Worm (Caenorhabditis elegans): ENCODE data around the gene fipp-1.

fipp-1 gene

ce11 chrV:4360018-4360417, 11.6 kb upstream of the fipp-1 start:
- no peak for TF ChIP-seq F13C5.2 (tag; optimal IDR thresholded peaks at IDR 0.05)
- TF ChIP-seq hmg-4 (GFP tag; optimal IDR thresholded peaks at IDR 0.05) = no peak
- no peak for TF ChIP-seq hnd-1 (tag; optimal IDR thresholded peaks at IDR 0.05)

DNA sequence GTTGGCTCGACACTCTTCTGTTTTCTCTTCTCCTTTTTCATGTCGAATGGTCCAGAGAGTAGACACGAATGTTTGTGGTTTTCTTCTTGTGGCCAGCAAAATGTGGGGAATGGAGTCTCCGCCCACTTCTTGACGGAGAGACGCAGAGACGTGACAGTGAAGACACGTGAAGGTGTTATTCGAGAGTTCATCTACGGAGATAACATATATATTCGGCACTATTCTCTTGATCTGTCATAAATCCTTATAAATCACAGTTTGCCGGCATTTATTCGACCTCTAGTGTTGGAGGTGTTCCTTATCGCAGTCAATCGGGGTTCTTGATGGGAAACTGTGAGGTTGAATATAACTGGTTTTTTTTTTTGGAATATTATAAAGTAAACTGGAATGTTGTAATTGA, 10.1 kb upstream of the fipp-1 start, which contains the start of gene F32D1.3:
TSS of gene F32D1.3 (minus strand) at position 65 of the 400 bp plus-strand sequence.
- TF ChIP-seq ets-7 (tag; optimal IDR thresholded peaks at IDR 0.05) = no peak
- no peak for TF ChIP-seq aly-1 (tag; optimal IDR thresholded peaks at IDR 0.05)
- no peak for TF ChIP-seq B0310.2 (tag; optimal IDR thresholded peaks at IDR 0.05)

- TF ChIP-seq aly-1 (tag; optimal IDR thresholded peaks at IDR 0.05) (no peak), ets-7 (tag; optimal IDR thresholded peaks at IDR 0.05) (no peak), F13C5.2 (tag; optimal IDR thresholded peaks at IDR 0.05) (no peak), hnd-1 (tag; optimal IDR thresholded peaks at IDR 0.05) (no peak), ceh-13 (GFP tag; optimal IDR thresholded peaks at IDR 0.05) (no peak), ama-1 (optimal IDR thresholded peaks at IDR 0.05) (no peak), flt-1 (GFP tag; IDR thresholded peaks at IDR 0.05) (no peak), hmbx-1 (tag; optimal IDR thresholded peaks at IDR 0.05) (no peak), tra-4 (tag; optimal IDR thresholded peaks at IDR 0.05) (no peak), scrt-1 (GFP tag; IDR thresholded peaks at IDR 0.05) (no peak), tbx-37 (GFP tag; conservative IDR thresholded peaks at IDR 0.05) (no peak), B0310.2 (tag; optimal IDR thresholded peaks at IDR 0.05) (no peak), hmg-4 (GFP tag; optimal IDR thresholded peaks at IDR 0.05) (no peak), pes-1 (GFP tag; IDR thresholded peaks at IDR 0.05) (no peak), tbx-11 (GFP tag; IDR thresholded peaks at IDR 0.05) (no peak), sea-1 (GFP tag; conservative IDR thresholded peaks at IDR 0.05) (no peak), ceh-36 (tag; optimal IDR thresholded peaks at IDR 0.05) (no peak)
Measured at ce11 chrV:4364517-4364916, 7.1 kb upstream of the fipp-1 start, which contains the start of gene grl-13. Gene grl-13 (minus strand): TSS chrV:4364617.

DNA sequence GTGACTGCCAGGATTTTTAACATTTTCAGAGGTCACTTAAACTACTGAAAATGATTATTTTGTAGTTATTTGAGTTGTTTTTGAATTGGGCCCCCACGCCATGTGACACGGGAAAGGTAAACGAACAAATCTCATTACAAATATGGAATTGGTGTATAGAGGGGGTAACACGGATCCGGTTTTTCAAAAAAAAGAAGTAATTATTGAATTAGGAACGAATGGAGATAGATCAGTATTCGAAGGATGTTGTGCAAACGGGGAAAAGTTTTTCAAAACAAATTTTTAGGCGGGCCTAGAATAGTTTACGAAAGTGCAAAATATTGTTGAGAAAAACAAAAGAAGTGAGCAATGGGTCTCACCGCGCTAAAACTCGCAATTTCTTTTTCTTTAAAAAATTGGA, 5.2 kb upstream of the fipp-1 start, which contains the start of gene F32D1.11:
TSS of gene F32D1.11 (minus strand) at position 101 of the 400 bp plus-strand sequence.
- TF ChIP-seq ets-7 (tag; optimal IDR thresholded peaks at IDR 0.05) = no peak
- TF ChIP-seq ceh-13 (GFP tag; optimal IDR thresholded peaks at IDR 0.05) = no peak
- no peak for TF ChIP-seq pes-1 (GFP tag; IDR thresholded peaks at IDR 0.05)
- no peak for TF ChIP-seq hnd-1 (tag; optimal IDR thresholded peaks at IDR 0.05)
- no peak for TF ChIP-seq tra-4 (tag; optimal IDR thresholded peaks at IDR 0.05)
- no peak for TF ChIP-seq hmbx-1 (tag; optimal IDR thresholded peaks at IDR 0.05)
- TF ChIP-seq hmg-4 (GFP tag; optimal IDR thresholded peaks at IDR 0.05) = no peak
- TF ChIP-seq ceh-36 (tag; optimal IDR thresholded peaks at IDR 0.05) = no peak
- TF ChIP-seq flt-1 (GFP tag; IDR thresholded peaks at IDR 0.05) = no peak
- no peak for TF ChIP-seq aly-1 (tag; optimal IDR thresholded peaks at IDR 0.05)
- no peak for TF ChIP-seq ama-1 (optimal IDR thresholded peaks at IDR 0.05)
- no peak for TF ChIP-seq tbx-37 (GFP tag; conservative IDR thresholded peaks at IDR 0.05)

DNA sequence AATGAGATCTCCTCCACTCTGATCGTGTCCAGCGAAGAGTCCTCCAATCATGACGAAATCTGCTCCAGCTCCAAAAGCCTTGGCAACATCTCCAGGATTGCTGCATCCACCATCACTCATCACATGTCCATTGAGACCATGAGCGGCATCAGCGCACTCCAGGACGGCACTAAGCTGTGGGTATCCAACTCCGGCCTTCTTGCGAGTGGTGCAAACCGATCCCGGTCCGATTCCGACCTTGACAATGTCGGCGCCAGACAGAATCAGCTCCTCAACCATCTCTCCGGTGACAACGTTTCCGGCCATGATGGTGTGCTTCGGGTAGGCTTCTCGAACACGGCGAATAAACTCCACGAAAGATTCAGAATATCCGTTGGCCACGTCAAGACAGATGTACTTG, 1.1 kb upstream of the fipp-1 start:
- TF ChIP-seq ama-1 (optimal IDR thresholded peaks at IDR 0.05) (no peak), tbx-37 (GFP tag; conservative IDR thresholded peaks at IDR 0.05) (no peak), B0310.2 (tag; optimal IDR thresholded peaks at IDR 0.05) (no peak), hmg-4 (GFP tag; optimal IDR thresholded peaks at IDR 0.05) (no peak), F13C5.2 (tag; optimal IDR thresholded peaks at IDR 0.05) (no peak), flt-1 (GFP tag; IDR thresholded peaks at IDR 0.05) (no peak), hnd-1 (tag; optimal IDR thresholded peaks at IDR 0.05) (no peak), scrt-1 (GFP tag; IDR thresholded peaks at IDR 0.05) (no peak), tra-4 (tag; optimal IDR thresholded peaks at IDR 0.05) (no peak), ets-7 (tag; optimal IDR thresholded peaks at IDR 0.05) (no peak), ceh-13 (GFP tag; optimal IDR thresholded peaks at IDR 0.05) (no peak), tbx-11 (GFP tag; IDR thresholded peaks at IDR 0.05) (no peak), hmbx-1 (tag; optimal IDR thresholded peaks at IDR 0.05) (no peak)

DNA sequence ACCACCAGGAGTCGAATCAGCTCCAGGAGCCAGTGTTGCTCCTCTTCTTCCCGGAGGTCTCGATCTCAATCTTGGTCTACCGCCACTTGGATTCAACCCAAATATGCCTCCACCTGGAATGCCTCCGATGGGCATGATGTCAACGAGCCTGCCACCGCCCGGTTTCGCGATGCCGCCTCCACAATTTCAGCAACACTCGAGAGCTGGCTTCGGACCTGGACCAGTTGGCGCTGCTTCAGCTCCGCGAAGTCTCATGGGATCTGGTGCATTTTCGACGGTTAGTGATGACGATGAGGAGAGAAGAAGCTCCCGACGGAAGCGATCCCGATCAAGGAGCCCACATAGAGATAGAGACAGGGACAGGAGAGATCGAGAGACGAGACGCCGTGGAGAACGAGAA, 1.4 kb downstream of the fipp-1 start:
- TF ChIP-seq sea-1 (GFP tag; conservative IDR thresholded peaks at IDR 0.05) = no peak
- TF ChIP-seq scrt-1 (GFP tag; IDR thresholded peaks at IDR 0.05) = no peak
- TF ChIP-seq tbx-11 (GFP tag; IDR thresholded peaks at IDR 0.05) = no peak
- no peak for TF ChIP-seq ceh-13 (GFP tag; optimal IDR thresholded peaks at IDR 0.05)
- TF ChIP-seq ceh-36 (tag; optimal IDR thresholded peaks at IDR 0.05) = no peak
- TF ChIP-seq ets-7 (tag; optimal IDR thresholded peaks at IDR 0.05) = no peak
- TF ChIP-seq hnd-1 (tag; optimal IDR thresholded peaks at IDR 0.05) = no peak
- TF ChIP-seq pes-1 (GFP tag; IDR thresholded peaks at IDR 0.05) = no peak
- no peak for TF ChIP-seq tra-4 (tag; optimal IDR thresholded peaks at IDR 0.05)
- no peak for TF ChIP-seq hmg-4 (GFP tag; optimal IDR thresholded peaks at IDR 0.05)
- TF ChIP-seq ama-1 (optimal IDR thresholded peaks at IDR 0.05) = no peak
- no peak for TF ChIP-seq B0310.2 (tag; optimal IDR thresholded peaks at IDR 0.05)
- no peak for TF ChIP-seq flt-1 (GFP tag; IDR thresholded peaks at IDR 0.05)
- TF ChIP-seq hmbx-1 (tag; optimal IDR thresholded peaks at IDR 0.05) = no peak
- TF ChIP-seq tbx-37 (GFP tag; conservative IDR thresholded peaks at IDR 0.05) = no peak
- no peak for TF ChIP-seq aly-1 (tag; optimal IDR thresholded peaks at IDR 0.05)
- TF ChIP-seq F13C5.2 (tag; optimal IDR thresholded peaks at IDR 0.05) = no peak

DNA sequence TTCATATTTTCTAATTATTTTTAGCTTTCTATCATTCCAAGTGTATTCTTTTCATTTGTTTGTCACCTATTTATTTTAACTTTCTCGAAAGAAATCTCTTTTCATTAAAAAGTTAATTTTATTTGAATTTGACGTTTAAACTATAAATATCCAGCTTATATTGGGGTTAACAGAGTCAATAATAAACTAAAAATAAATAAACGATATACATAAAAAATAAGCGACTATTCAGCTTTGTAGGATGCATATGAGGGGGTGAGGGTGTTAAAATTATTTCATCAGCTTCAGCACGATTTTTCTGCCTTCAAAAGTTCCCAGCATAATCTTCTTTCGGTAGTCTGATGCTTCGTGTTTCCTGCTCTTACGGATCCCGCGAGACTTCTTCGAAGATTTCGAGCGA, 2.0 kb downstream of the fipp-1 start:
- TF ChIP-seq B0310.2 (tag; optimal IDR thresholded peaks at IDR 0.05) = no peak
- TF ChIP-seq pes-1 (GFP tag; IDR thresholded peaks at IDR 0.05) = no peak
- no peak for TF ChIP-seq tra-4 (tag; optimal IDR thresholded peaks at IDR 0.05)

- no peak for TF ChIP-seq F13C5.2 (tag; optimal IDR thresholded peaks at IDR 0.05)
- no peak for TF ChIP-seq pes-1 (GFP tag; IDR thresholded peaks at IDR 0.05)
- TF ChIP-seq ama-1 (optimal IDR thresholded peaks at IDR 0.05) = no peak
- TF ChIP-seq aly-1 (tag; optimal IDR thresholded peaks at IDR 0.05) = no peak
- no peak for TF ChIP-seq scrt-1 (GFP tag; IDR thresholded peaks at IDR 0.05)
- no peak for TF ChIP-seq sea-1 (GFP tag; conservative IDR thresholded peaks at IDR 0.05)
- no peak for TF ChIP-seq hnd-1 (tag; optimal IDR thresholded peaks at IDR 0.05)
- no peak for TF ChIP-seq tra-4 (tag; optimal IDR thresholded peaks at IDR 0.05)
- TF ChIP-seq hmg-4 (GFP tag; optimal IDR thresholded peaks at IDR 0.05) = no peak
- no peak for TF ChIP-seq ceh-13 (GFP tag; optimal IDR thresholded peaks at IDR 0.05)
- no peak for TF ChIP-seq tbx-11 (GFP tag; IDR thresholded peaks at IDR 0.05)
- TF ChIP-seq ets-7 (tag; optimal IDR thresholded peaks at IDR 0.05) = no peak
- no peak for TF ChIP-seq ceh-36 (tag; optimal IDR thresholded peaks at IDR 0.05)
- no peak for TF ChIP-seq flt-1 (GFP tag; IDR thresholded peaks at IDR 0.05)
- no peak for TF ChIP-seq tbx-37 (GFP tag; conservative IDR thresholded peaks at IDR 0.05)
- TF ChIP-seq B0310.2 (tag; optimal IDR thresholded peaks at IDR 0.05) = no peak
- no peak for TF ChIP-seq hmbx-1 (tag; optimal IDR thresholded peaks at IDR 0.05)
Measured at ce11 chrV:4374625-4375024, 3.0 kb downstream of the fipp-1 start, which contains the start of gene neg-1. Gene neg-1 (minus strand): TSS chrV:4374874.

Data from whole organism, early embryonic.